Worm (Caenorhabditis elegans) whole organism, L4 larva: ENCODE measurements around the gene skpo-1.

Experiments used
- D1046.2 ChIP-seq: fragments of 200-800 bp; sonication (Bioruptor generic); IDR thresholded peaks from 2 replicates; pipeline ENCODE4 v1.3.6; 2022; ENCODE audit warnings: missing genetic modification characterization, missing compliant biosample characterization
- F37D6.2 ChIP-seq: sonication (generic microtip); optimal IDR thresholded peaks from 2 replicates; lab custom pipeline; 2016; ENCODE audit warnings: mild to moderate bottlenecking, missing genetic modification characterization, missing compliant biosample characterization
- T20F7.1 ChIP-seq: fragments of 200-800 bp; sonication (Bioruptor generic); optimal IDR thresholded peaks from 2 replicates; lab custom pipeline; 2018; ENCODE audit warnings: mild to moderate bottlenecking, missing genetic modification characterization, missing compliant biosample characterization
- Y48G9A.11 ChIP-seq: fragments of 200-800 bp; sonication (Bioruptor generic); IDR thresholded peaks from 2 replicates; pipeline ENCODE4 v1.3.6; 2022; ENCODE audit warnings: missing genetic modification reagents, missing genetic modification characterization, missing compliant biosample characterization
- Y5F2A.4 ChIP-seq: fragments of 200-800 bp; sonication (Bioruptor generic); optimal IDR thresholded peaks from 2 replicates; lab custom pipeline; 2018; ENCODE audit warnings: mild to moderate bottlenecking, missing genetic modification characterization, missing compliant biosample characterization
- aly-2 ChIP-seq: sonication (generic microtip); optimal IDR thresholded peaks from 2 replicates; lab custom pipeline; 2018; ENCODE audit warnings: missing biosample characterization, missing genetic modification characterization
- ama-1 ChIP-seq: fragments of 150-350 bp; optimal IDR thresholded peaks from 2 replicates; lab custom pipeline; 2014; ENCODE audit warnings: inconsistent platforms, mixed read lengths
- attf-4 ChIP-seq: sonication (generic microtip); optimal IDR thresholded peaks from 3 replicates; lab custom pipeline; 2017; ENCODE audit warnings: missing biosample characterization, missing genetic modification characterization
- ceh-44 ChIP-seq: fragments of 200-800 bp; sonication (Bioruptor generic); IDR thresholded peaks from 2 replicates; pipeline ENCODE4 v1.3.6; 2022; ENCODE audit warnings: missing genetic modification reagents, missing genetic modification characterization, missing compliant biosample characterization
- ceh-82 ChIP-seq: sonication (generic microtip); optimal IDR thresholded peaks from 2 replicates; lab custom pipeline; 2017; ENCODE audit warnings: missing biosample characterization, missing genetic modification characterization
- dmd-6 ChIP-seq: fragments of 200-800 bp; sonication (Bioruptor generic); IDR thresholded peaks from 2 replicates; pipeline ENCODE4 v1.3.6; 2022; ENCODE audit warnings: missing genetic modification reagents, missing genetic modification characterization, missing compliant biosample characterization
- dmd-9 ChIP-seq: fragments of 200-800 bp; sonication (Bioruptor generic); IDR thresholded peaks from 2 replicates; pipeline ENCODE4 v1.3.6; 2022; ENCODE audit warnings: missing genetic modification reagents, missing genetic modification characterization, missing compliant biosample characterization
- dve-1 ChIP-seq: sonication (generic microtip); optimal IDR thresholded peaks from 2 replicates; lab custom pipeline; 2017; ENCODE audit warnings: antibody characterized with exemption, mild to moderate bottlenecking, missing genetic modification characterization, missing compliant biosample characterization; ENCODE audit not compliant: insufficient read depth
- hlh-11 ChIP-seq: fragments of 200-800 bp; sonication (Bioruptor generic); optimal IDR thresholded peaks from 2 replicates; lab custom pipeline; 2018; ENCODE audit warnings: mild to moderate bottlenecking, missing genetic modification characterization, missing compliant biosample characterization
- lin-1 ChIP-seq: fragments of 200-800 bp; sonication (Bioruptor generic); IDR thresholded peaks from 2 replicates; pipeline ENCODE4 v1.3.6; 2022; ENCODE audit warnings: missing genetic modification reagents, missing genetic modification characterization, missing compliant biosample characterization
- lin-38 ChIP-seq: fragments of 200-800 bp; sonication (Bioruptor generic); IDR thresholded peaks from 2 replicates; pipeline ENCODE4 v1.3.6; 2022; ENCODE audit warnings: missing genetic modification reagents, missing genetic modification characterization, missing compliant biosample characterization
- lin-39 ChIP-seq: fragments of 150-350 bp; optimal IDR thresholded peaks from 2 replicates; lab custom pipeline; 2014; ENCODE audit warnings: missing biosample characterization, missing genetic modification reagents, missing genetic modification characterization
- lir-3 ChIP-seq: sonication (generic microtip); optimal IDR thresholded peaks from 2 replicates; lab custom pipeline; 2016; ENCODE audit warnings: mild to moderate bottlenecking, missing genetic modification characterization, missing compliant biosample characterization
- madf-5 ChIP-seq, 2 experiments: fragments of 200-800 bp; sonication (Bioruptor generic); IDR thresholded peaks; 2 replicates each; pipeline ENCODE4 v1.3.6; 2022; ENCODE audit warnings: missing compliant biosample characterization in 2 of 2, missing genetic modification characterization in 2 of 2
- mdl-1 ChIP-seq, 2 experiments: fragments of 150-350 bp in 1 of 2; sonication (generic microtip) in 1 of 2; optimal IDR thresholded peaks; 2 replicates each; lab custom pipeline; 2014 to 2017; ENCODE audit warnings: missing biosample characterization in 2 of 2, missing genetic modification characterization in 2 of 2
- mxl-2 ChIP-seq: fragments of 200-800 bp; sonication (Bioruptor generic); conservative IDR thresholded peaks from 2 replicates; pipeline ENCODE4 v1.3.6; 2022; ENCODE audit warnings: missing genetic modification reagents, missing genetic modification characterization, missing compliant biosample characterization
- mxl-3 ChIP-seq: fragments of 200-800 bp; sonication (Bioruptor generic); optimal IDR thresholded peaks from 2 replicates; lab custom pipeline; 2018; ENCODE audit warnings: mild to moderate bottlenecking, missing genetic modification characterization, missing compliant biosample characterization
- nhr-10 ChIP-seq: fragments of 150-350 bp; optimal IDR thresholded peaks from 2 replicates; lab custom pipeline; 2014; ENCODE audit warnings: missing biosample characterization, missing genetic modification characterization
- nhr-102 ChIP-seq: sonication (generic microtip); optimal IDR thresholded peaks from 2 replicates; lab custom pipeline; 2016; ENCODE audit warnings: mild to moderate bottlenecking, missing genetic modification characterization, moderate library complexity, missing compliant biosample characterization
- nhr-25 ChIP-seq: sonication (generic microtip); optimal IDR thresholded peaks from 2 replicates; lab custom pipeline; 2017; ENCODE audit warnings: missing genetic modification characterization, mild to moderate bottlenecking, missing compliant biosample characterization, antibody characterized with exemption, moderate library complexity, borderline replicate concordance; ENCODE audit not compliant: insufficient read depth
- nhr-28 ChIP-seq: fragments of 150-350 bp; optimal IDR thresholded peaks from 2 replicates; lab custom pipeline; 2014; ENCODE audit warnings: missing biosample characterization, missing genetic modification characterization
- nhr-6 ChIP-seq: fragments of 150-350 bp; optimal IDR thresholded peaks from 2 replicates; lab custom pipeline; 2014; ENCODE audit warnings: missing biosample characterization, missing genetic modification characterization
- pha-4 ChIP-seq, 2 experiments: fragments of 150-350 bp in 1 of 2; fragments of 200-800 bp in 1 of 2; sonication (Bioruptor generic) in 1 of 2; IDR thresholded peaks in 1 of 2; optimal IDR thresholded peaks in 1 of 2; 2 replicates each; pipeline versions ENCODE4 v1.3.6 to Lab custom; 2014 to 2022; ENCODE audit warnings: missing genetic modification characterization in 2 of 2, missing genetic modification reagents in 2 of 2, missing biosample characterization in 1 of 2, missing compliant biosample characterization in 1 of 2
- pqm-1 ChIP-seq: sonication (generic microtip); optimal IDR thresholded peaks from 2 replicates; lab custom pipeline; 2017; ENCODE audit warnings: missing biosample characterization, missing genetic modification characterization
- skn-1 ChIP-seq: fragments of 150-350 bp; optimal IDR thresholded peaks from 2 replicates; lab custom pipeline; 2014; ENCODE audit warnings: missing biosample characterization, missing genetic modification characterization
- unc-62 ChIP-seq, 3 experiments: fragments of 150-350 bp in 1 of 3; sonication (generic microtip); optimal IDR thresholded peaks in 2 of 3; peaks in 1 of 3; 1 replicate in 1 of 3; 2 replicates in 2 of 3; lab custom pipeline; 2014 to 2017; ENCODE audit warnings: missing biosample characterization in 3 of 3, missing genetic modification characterization in 3 of 3, missing genetic modification reagents in 3 of 3, missing genotype in 1 of 3
- zfp-3 ChIP-seq: fragments of 200-800 bp; sonication (Bioruptor generic); conservative IDR thresholded peaks from 2 replicates; pipeline ENCODE4 v1.3.6; 2022; ENCODE audit warnings: missing genetic modification reagents, missing genetic modification characterization, missing compliant biosample characterization
- ztf-11 ChIP-seq: fragments of 150-350 bp; optimal IDR thresholded peaks from 2 replicates; lab custom pipeline; 2014; ENCODE audit warnings: missing biosample characterization, missing genetic modification characterization
- ztf-7 ChIP-seq: fragments of 150-350 bp; optimal IDR thresholded peaks from 2 replicates; lab custom pipeline; 2014; ENCODE audit warnings: missing biosample characterization, missing genetic modification characterization

Gene skpo-1

DNA sequence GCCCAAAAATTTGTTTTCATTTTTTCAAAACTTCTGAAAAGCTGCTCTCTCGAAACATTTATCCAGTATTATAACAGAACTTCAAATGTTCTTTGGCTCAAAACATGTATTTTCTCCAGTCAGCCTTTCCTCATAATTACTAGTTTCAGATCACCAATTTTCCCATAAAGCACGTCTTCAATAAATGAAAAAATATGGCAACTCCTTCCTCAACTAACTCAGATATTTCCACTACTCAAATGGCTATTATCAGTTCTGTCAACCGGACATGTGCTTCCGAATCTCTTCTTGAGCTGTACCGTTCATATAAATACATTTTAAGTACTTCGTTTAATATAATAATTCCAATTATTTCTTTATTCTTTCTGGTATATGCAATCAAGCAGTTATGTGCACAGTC lies 2.8 kb upstream of the skpo-1 start, which contains the start of gene sra-13:
Gene sra-13 (plus strand): TSS at position 195 of the 400 bp plus-strand sequence.
- TF ChIP-seq lin-1 (GFP tag; lab: Robert Waterston, UW), result no peak
- peak in 1 of 2 experiments; percentile 93 for TF ChIP-seq unc-62 (GFP tag; optimal IDR thresholded peaks at IDR 0.05 in 1 of 2; lab: Kevin White, UChicago)
- TF ChIP-seq unc-62 (tag; optimal IDR thresholded peaks at IDR 0.05; lab: Kevin White, UChicago), result no peak
- no peak for TF ChIP-seq nhr-6 (tag; lab: Kevin White, UChicago)

- TF ChIP-seq nhr-10 (no peak), madf-5 (GFP tag; IDR thresholded peaks at IDR 0.05; lab: Robert Waterston, UW) (no peak), dmd-6 (GFP tag; lab: Robert Waterston, UW) (no peak), lir-3 (tag; lab: Kevin White, UChicago) (no peak), dve-1 (tag; lab: Kevin White, UChicago) (no peak), hlh-11 (tag; lab: Kevin White, UChicago) (no peak)
Observed at ce11 chrII:8405303-8405702, 655 bp upstream of the skpo-1 start, which contains the start of gene ubc-24. Gene ubc-24 (plus strand): TSS chrII:8405603.

ce11 chrII:8399997-8400396 lies 4.7 kb downstream of the skpo-1 start:
- peak; percentile 38 for TF ChIP-seq T20F7.1 (GFP tag; lab: Kevin White, UChicago)
- no peak for TF ChIP-seq ceh-44 (GFP tag; lab: Robert Waterston, UW)
- TF ChIP-seq ztf-11, result no peak
- TF ChIP-seq nhr-28 (tag; lab: Kevin White, UChicago), result peak; percentile 47
- no peak for TF ChIP-seq lin-1 (GFP tag; lab: Robert Waterston, UW)
- TF ChIP-seq F37D6.2 (tag; lab: Kevin White, UChicago), result no peak
- peak in 1 of 2 experiments; percentile 63 for TF ChIP-seq unc-62 (GFP tag; optimal IDR thresholded peaks at IDR 0.05 in 1 of 2; lab: Kevin White, UChicago)
- no peak for TF ChIP-seq unc-62 (tag; optimal IDR thresholded peaks at IDR 0.05; lab: Kevin White, UChicago)
- TF ChIP-seq attf-4 (tag; lab: Kevin White, UChicago), result no peak
- TF ChIP-seq mdl-1 (tag; optimal IDR thresholded peaks at IDR 0.05; lab: Kevin White, UChicago), result no peak
- no peak for TF ChIP-seq zfp-3 (GFP tag; lab: Robert Waterston, UW)
- TF ChIP-seq skn-1 (tag; lab: Kevin White, UChicago), result no peak
- TF ChIP-seq Y48G9A.11 (GFP tag; lab: Robert Waterston, UW), result no peak
- no peak for TF ChIP-seq nhr-25 (tag; lab: Kevin White, UChicago)
- TF ChIP-seq lin-39, result no peak
- TF ChIP-seq Y5F2A.4, result no peak
- TF ChIP-seq dmd-9 (GFP tag; lab: Robert Waterston, UW), result no peak
- TF ChIP-seq dve-1 (tag; lab: Kevin White, UChicago), result peak; percentile 20
- TF ChIP-seq aly-2 (tag; lab: Kevin White, UChicago), result no peak
- TF ChIP-seq mxl-2 (GFP tag; lab: Robert Waterston, UW), result no peak
- no peak for TF ChIP-seq nhr-102 (tag; lab: Kevin White, UChicago)
- no peak for TF ChIP-seq ceh-82 (tag; lab: Kevin White, UChicago)
- TF ChIP-seq pqm-1 (tag; lab: Kevin White, UChicago), result peak; percentile 84
- no peak for TF ChIP-seq D1046.2
- TF ChIP-seq lin-38 (GFP tag; lab: Robert Waterston, UW), result no peak

DNA sequence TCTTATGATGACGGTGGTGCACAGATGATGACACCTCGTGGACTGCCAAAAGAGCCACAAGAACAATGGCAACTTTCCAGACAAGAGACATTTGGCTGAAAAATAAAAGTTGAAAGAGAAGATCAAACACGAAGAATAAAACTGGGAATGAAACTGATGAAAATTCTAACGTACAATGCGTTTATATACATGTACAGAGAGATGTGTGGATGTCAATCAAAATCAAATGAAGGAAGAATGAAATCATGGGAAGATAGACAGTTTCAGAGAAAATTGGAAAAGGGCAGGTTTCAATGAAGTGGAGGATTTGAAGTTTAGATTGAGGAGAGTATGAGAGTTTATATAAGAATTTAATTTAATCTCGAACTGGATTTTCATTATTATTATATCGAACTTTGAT lies 5.6 kb downstream of the skpo-1 start, which contains the start of gene dod-23:
Gene dod-23 (minus strand): TSS at position 101 of the 400 bp plus-strand sequence.
- TF ChIP-seq pha-4 (GFP tag; IDR thresholded peaks at IDR 0.05; lab: Robert Waterston, UW) (no peak), pha-4 (tag; optimal IDR thresholded peaks at IDR 0.05; lab: Kevin White, UChicago) (no peak), ztf-7 (no peak), mxl-3 (GFP tag; lab: Kevin White, UChicago) (no peak), ama-1 (no peak), dmd-6 (GFP tag; lab: Robert Waterston, UW) (0 out of 2 replicates have a peak, but pooled peaks have one; percentile 18)
